Fruit fly (Drosophila melanogaster): Measurements from ENCODE around the gene Ppm1.

DNA sequence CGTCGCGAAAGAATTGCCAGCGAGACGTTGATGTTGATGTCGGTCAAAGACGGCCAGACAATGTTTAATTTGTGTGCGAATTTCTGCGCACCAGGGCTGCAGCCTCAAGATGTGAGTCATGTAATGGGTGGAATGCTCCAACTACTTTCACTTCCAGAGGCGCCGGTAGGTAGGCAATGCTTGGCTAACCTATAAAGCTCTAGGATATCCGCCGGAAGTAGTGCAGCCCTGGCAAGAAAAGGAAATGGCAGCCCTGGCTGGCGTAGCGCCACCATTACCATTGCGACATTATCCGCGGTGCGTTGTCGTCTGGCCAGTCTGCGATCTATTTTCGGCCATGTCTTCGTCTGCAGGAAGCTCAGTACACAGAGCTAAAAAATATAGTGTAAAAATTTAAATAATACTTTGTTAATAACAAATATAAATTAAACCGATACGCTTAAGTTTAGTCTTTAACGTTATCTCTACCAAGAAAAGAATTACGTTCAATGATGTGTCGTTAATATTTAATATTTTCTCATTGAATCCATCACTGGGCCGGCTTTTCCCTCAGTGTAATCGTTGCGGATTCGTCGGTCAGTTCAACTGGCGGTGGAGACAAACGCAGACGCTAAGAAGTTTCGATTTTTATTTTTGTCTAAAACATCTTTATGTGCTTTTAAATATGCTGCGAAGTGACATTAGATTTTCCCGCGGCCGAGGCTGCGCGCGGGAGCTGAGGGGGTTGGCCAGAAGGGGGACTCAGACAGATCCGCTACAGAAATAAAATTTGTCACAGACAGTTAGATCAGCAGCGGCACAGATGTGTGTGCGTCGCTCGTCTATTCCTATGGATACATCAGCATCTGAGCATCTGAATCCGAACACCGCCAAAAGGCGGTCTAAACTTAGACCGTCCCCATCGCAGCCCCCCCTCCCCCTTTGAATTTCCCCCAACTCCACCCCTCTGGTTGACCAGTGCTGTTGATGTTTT is 30.8 kb downstream of the Ppm1 start:
- TF ChIP-seq EcR (GFP tag; optimal IDR thresholded peaks at IDR 0.05), result no peak
- peak; percentile 33 for TF ChIP-seq gl (tag; optimal IDR thresholded peaks at IDR 0.05)
- TF ChIP-seq CG12605 (GFP tag; IDR thresholded peaks at IDR 0.05), result peak; percentile 81

Measured in whole organism, pupa.